ENCODE assay signal across 1 fruit fly cellular context in genomic region chr2L:8709078-8709399, dm6.
TF ChIP-seq lines count a peak whose summit lies in the region.

No protein-coding gene starts in this region.

TF ChIP-seq in whole organism, prepupa, 60 proteins besides CTCF, POLR2A, EP300 and RAD21 (continued from another document):
- TF ChIP-seq CG4318 (GFP tag; optimal IDR thresholded peaks at IDR 0.05; lab: Kevin White, UChicago) (no peak), topi (GFP tag; optimal IDR thresholded peaks at IDR 0.05; lab: Kevin White, UChicago) (no peak), pdm3 (GFP tag; optimal IDR thresholded peaks at IDR 0.05; lab: Kevin White, UChicago) (no peak), net (GFP tag; optimal IDR thresholded peaks at IDR 0.05; lab: Kevin White, UChicago) (no peak), CG1621 (tag; optimal IDR thresholded peaks at IDR 0.05; lab: Kevin White, UChicago) (peak; percentile 29), CG11902 (GFP tag; optimal IDR thresholded peaks at IDR 0.05; lab: Kevin White, UChicago) (no peak), svp (GFP tag; lab: Kevin White, UChicago) (no peak), CG7368 (GFP tag; optimal IDR thresholded peaks at IDR 0.05; lab: Kevin White, UChicago) (no peak), dsx (GFP tag; optimal IDR thresholded peaks at IDR 0.05; lab: Kevin White, UChicago; ENCODE audit: poor library complexity, severe bottlenecking) (no peak), Eip78C (GFP tag; lab: Kevin White, UChicago) (no peak), Met (GFP tag; optimal IDR thresholded peaks at IDR 0.05; lab: Kevin White, UChicago) (no peak), salr (GFP tag; optimal IDR thresholded peaks at IDR 0.05; lab: Kevin White, UChicago) (no peak), cyc (GFP tag; optimal IDR thresholded peaks at IDR 0.05; lab: Kevin White, UChicago) (no peak), Hr38 (GFP tag; optimal IDR thresholded peaks at IDR 0.05; lab: Kevin White, UChicago) (no peak), Eip75B (GFP tag; optimal IDR thresholded peaks at IDR 0.05; lab: Kevin White, UChicago) (no peak), eg (GFP tag; IDR thresholded peaks at IDR 0.05; lab: Robert Waterston, UW) (no peak), CG10631 (GFP tag; optimal IDR thresholded peaks at IDR 0.05; lab: Kevin White, UChicago) (no peak)
TF ChIP-seq in whole organism, prepupa: peak in this region for 8.
